Worm (Caenorhabditis elegans): ENCODE results near the gene gst-32.

gst-32 gene

DNA sequence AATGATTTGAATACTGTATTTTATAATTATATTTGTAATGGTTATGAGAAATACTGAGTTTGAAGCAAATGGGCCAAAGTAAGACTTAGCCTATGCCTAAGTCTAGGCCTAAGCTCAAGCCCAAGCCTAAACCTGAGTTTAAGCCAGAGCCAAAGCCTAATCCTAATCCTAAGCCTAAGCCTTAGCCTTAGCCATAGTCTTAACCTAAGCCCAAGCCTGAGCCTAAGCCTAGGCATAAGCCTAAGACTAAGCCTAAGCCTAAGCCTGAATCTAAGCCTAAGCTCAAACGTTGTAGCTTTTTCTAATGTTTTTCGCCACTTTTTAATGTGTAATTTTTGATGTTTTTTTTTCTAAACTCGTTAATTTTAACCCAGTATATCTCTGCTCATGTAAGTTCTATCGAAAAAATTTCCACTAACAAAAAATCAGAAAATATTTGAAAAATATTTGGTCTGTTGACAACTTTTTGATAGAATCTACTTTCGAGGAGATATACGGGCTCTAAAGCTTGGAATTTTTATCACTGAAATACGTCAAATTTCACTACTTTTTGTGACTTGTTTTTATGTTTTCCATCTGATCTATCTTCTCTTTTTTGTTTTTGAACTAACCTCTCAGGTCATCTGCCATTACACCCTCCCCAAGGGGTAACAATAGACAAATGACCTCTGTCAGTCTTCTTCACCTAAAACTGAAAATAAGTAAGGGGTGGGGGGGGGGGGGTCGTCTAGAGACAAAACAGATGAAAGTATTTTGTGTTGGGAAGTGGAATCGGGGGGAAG is 25.9 kb upstream of the gst-32 start:
- TF ChIP-seq dve-1 (tag; optimal IDR thresholded peaks at IDR 0.05) (peak; percentile 65), syd-9 (tag; optimal IDR thresholded peaks at IDR 0.05) (no peak)

DNA sequence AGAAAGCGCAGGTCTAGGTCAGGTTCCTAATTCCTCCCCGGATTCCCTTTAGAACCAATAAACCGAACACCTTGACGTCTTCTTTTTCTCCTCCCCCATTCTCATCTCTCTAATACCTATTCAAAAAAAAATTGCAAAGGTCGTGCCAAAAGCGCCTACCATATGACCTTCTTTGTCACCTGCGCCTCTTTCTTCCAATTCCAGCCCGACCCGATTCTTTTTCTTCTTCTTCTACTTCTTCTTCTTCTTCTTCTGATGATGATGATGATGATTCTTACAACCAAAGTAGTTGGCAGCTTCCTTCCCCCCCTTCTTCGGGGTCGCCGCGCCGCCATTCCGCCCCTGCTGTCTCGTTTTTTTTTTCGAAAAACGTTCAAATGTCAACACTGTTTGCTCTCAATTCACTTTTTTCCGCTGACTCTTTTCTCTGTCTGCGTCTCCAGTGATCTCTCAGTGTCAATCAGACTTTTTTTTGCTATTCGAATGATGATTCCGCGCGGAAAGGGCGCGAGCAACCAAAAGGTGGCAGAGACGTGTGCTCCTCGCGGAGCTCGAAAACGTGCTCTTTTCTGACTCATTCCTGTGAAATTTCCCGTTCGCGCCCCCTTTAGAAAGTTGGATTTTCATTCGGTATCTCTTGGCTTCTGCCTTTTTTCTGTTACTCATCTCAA is 25.1 kb upstream of the gst-32 start:
- TF ChIP-seq unc-42 (tag; optimal IDR thresholded peaks at IDR 0.05) (no peak), unc-86 (tag; optimal IDR thresholded peaks at IDR 0.05) (no peak), K09A11.1 (tag; optimal IDR thresholded peaks at IDR 0.05; ENCODE audit: insufficient read depth) (no peak), eyg-1 (tag; optimal IDR thresholded peaks at IDR 0.05) (no peak), elt-4 (tag; optimal IDR thresholded peaks at IDR 0.05) (no peak), sox-4 (tag; optimal IDR thresholded peaks at IDR 0.05) (no peak), lim-6 (tag; optimal IDR thresholded peaks at IDR 0.05) (no peak), fax-1 (tag; optimal IDR thresholded peaks at IDR 0.05) (no peak), C08G9.2 (tag; optimal IDR thresholded peaks at IDR 0.05) (no peak), ref-2 (tag; optimal IDR thresholded peaks at IDR 0.05) (no peak)

DNA sequence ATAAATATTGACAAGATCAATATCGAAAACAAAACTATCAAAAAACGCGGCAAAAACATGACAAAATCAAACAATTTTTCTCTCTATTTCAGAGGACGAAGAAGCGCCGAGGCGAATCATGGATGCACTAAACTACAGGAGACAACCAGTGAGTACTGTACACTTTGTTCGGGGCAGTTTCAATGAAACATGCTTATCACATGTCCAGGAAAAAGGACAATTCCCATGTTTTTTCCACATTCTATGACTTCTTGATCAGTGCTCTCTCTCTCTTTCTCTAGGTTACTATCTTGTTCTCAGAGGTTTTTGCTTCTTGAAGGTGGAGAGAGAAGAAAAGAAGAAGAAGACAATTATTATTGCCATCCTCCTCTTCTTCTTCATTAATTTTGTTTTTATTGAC is 19.1 kb upstream of the gst-32 start:
- no peak for TF ChIP-seq K02D7.2 (tag; optimal IDR thresholded peaks at IDR 0.05)
- no peak for TF ChIP-seq sox-2 (GFP tag; IDR thresholded peaks at IDR 0.05)
- TF ChIP-seq fax-1 (tag; optimal IDR thresholded peaks at IDR 0.05) = no peak
- TF ChIP-seq ahr-1 (tag; optimal IDR thresholded peaks at IDR 0.05) = no peak
- TF ChIP-seq sox-4 (tag; optimal IDR thresholded peaks at IDR 0.05) = no peak
- no peak for TF ChIP-seq nhr-232 (tag; optimal IDR thresholded peaks at IDR 0.05)
- TF ChIP-seq rnt-1 (tag; optimal IDR thresholded peaks at IDR 0.05) = no peak
- no peak for TF ChIP-seq tbx-7 (tag; optimal IDR thresholded peaks at IDR 0.05)
- no peak for TF ChIP-seq hlh-6 (tag; optimal IDR thresholded peaks at IDR 0.05)
- TF ChIP-seq pax-1 (tag; optimal IDR thresholded peaks at IDR 0.05) = no peak
- TF ChIP-seq mec-3 (tag; optimal IDR thresholded peaks at IDR 0.05; ENCODE audit: borderline replicate concordance) = no peak
- TF ChIP-seq pat-9 (tag; optimal IDR thresholded peaks at IDR 0.05) = no peak
- no peak for TF ChIP-seq ttx-3 (tag; optimal IDR thresholded peaks at IDR 0.05)
- TF ChIP-seq ceh-31 (tag; optimal IDR thresholded peaks at IDR 0.05) = no peak
- no peak for TF ChIP-seq lin-11 (tag; optimal IDR thresholded peaks at IDR 0.05)
- no peak for TF ChIP-seq hlh-15 (tag; optimal IDR thresholded peaks at IDR 0.05)
- TF ChIP-seq tbx-2 (tag; optimal IDR thresholded peaks at IDR 0.05) = no peak

DNA sequence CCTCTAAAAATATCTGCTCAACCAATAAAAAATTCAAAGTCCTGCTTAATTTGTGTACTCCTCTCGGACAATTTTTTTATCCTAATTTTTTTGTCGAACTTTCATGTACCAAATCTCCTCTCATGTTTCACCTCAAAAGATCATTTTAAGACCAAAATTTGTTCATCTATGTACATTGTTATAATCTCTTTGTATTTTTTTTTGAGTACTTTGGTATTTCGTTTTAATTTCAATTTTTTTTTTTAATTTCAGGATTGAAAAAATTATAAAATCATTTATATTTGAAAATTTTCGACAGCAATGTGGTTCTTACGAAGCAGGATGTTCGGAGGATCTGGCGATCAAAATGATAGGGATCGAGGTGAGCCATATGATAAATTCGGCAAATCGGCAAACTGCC is 18.0 kb upstream of the gst-32 start, which contains the start of gene spsb-1:
spsb-1 (plus strand) TSS at position 301 of the 400 bp plus-strand sequence.
- TF ChIP-seq ceh-45 (GFP tag; IDR thresholded peaks at IDR 0.05) (no peak), lin-11 (tag; optimal IDR thresholded peaks at IDR 0.05) (no peak), elt-2 (tag; optimal IDR thresholded peaks at IDR 0.05) (no peak), ceh-30 (tag; optimal IDR thresholded peaks at IDR 0.05) (no peak), ceh-18 (tag; optimal IDR thresholded peaks at IDR 0.05) (no peak), ceh-24 (tag; optimal IDR thresholded peaks at IDR 0.05) (no peak), sox-2 (GFP tag; IDR thresholded peaks at IDR 0.05) (no peak), ttx-3 (tag; optimal IDR thresholded peaks at IDR 0.05) (no peak), npax-4 (tag; optimal IDR thresholded peaks at IDR 0.05) (no peak), pat-9 (tag; optimal IDR thresholded peaks at IDR 0.05) (no peak), eyg-1 (tag; optimal IDR thresholded peaks at IDR 0.05) (no peak)

DNA sequence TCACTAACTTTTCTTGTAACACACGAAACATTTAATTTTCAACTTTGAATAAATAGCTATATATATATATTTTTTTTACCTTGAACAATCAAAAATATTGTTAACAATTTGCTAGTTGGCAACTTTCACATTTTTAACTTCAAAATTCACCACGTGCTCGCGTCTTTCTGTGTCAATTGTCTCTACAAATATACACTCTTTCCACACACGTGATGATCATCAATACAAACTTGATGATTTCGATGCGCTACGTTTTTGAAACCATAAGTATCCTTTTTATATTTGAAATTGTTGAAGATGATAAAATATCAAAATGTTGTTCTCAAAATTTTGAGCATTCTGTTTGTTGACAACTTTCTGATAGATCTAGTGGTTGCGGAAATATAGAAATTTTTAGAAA is 17.0 kb upstream of the gst-32 start:
- TF ChIP-seq ztf-16 (tag; optimal IDR thresholded peaks at IDR 0.05) (no peak), tbx-2 (tag; optimal IDR thresholded peaks at IDR 0.05) (no peak), ceh-2 (tag; optimal IDR thresholded peaks at IDR 0.05) (no peak), sox-2 (GFP tag; IDR thresholded peaks at IDR 0.05) (no peak), ceh-48 (tag; optimal IDR thresholded peaks at IDR 0.05) (no peak), pros-1 (tag; optimal IDR thresholded peaks at IDR 0.05) (no peak), C38D4.7 (GFP tag; optimal IDR thresholded peaks at IDR 0.05) (no peak), T23F11.4 (GFP tag; optimal IDR thresholded peaks at IDR 0.05) (no peak), unc-42 (tag; optimal IDR thresholded peaks at IDR 0.05) (no peak), F13H6.1 (tag; optimal IDR thresholded peaks at IDR 0.05) (no peak), ceh-9 (tag; optimal IDR thresholded peaks at IDR 0.05) (no peak), che-1 (tag; optimal IDR thresholded peaks at IDR 0.05) (no peak)

All from whole organism, late embryonic.